Fruit fly (Drosophila melanogaster) whole organism, pupa: ENCODE measurements around the gene CG15025.
A peak's percentile ranks its signal among the peaks of the same experiment; 100 is the strongest.

Source experiments
- CG14655 ChIP-seq: fragments of 200-800 bp; sonication (Bioruptor generic); optimal IDR thresholded peaks from 3 replicates; lab custom pipeline; 2017; ENCODE audit warnings: mild to moderate bottlenecking, missing biosample characterization, missing genetic modification reagents, missing genetic modification characterization
- CG9948 ChIP-seq: fragments of 200-800 bp; sonication (Bioruptor generic); optimal IDR thresholded peaks from 2 replicates; lab custom pipeline; 2018; ENCODE audit warnings: missing biosample characterization, mild to moderate bottlenecking, missing genetic modification characterization, moderate library complexity

DNA sequence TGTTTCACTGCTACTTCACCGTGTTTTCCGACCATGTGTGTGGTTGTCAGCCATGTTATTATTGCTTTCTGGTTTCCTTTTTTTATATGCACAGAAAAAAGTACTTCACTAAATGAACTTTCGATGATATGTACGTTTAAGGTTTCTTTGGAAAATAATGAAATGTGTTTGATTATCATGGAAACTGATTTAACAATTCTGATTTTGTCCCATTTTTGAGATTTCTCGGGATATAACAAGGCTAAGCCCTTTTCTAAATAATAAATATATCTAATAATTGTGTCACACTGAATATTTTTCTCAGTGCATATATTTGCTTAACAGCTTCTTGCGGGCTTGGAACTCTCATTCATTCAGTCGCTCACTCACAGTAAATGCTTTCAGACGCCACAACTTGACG, 1.5 kb upstream of the CG15025 start:
- TF ChIP-seq CG14655 (GFP tag; lab: Kevin White, UChicago) (peak; percentile 35), CG9948 (peak; percentile 26)
